Fruit fly (Drosophila melanogaster) whole organism, embryonic: ENCODE results near the gene CG43338.

ENCODE experiments used
- Atf6 ChIP-seq: fragments of 200-800 bp; sonication (Bioruptor generic); IDR thresholded peaks from 2 replicates; pipeline ENCODE4 v1.3.6; 2022; ENCODE audit warnings: missing biosample characterization, missing genetic modification characterization
- CG11456 ChIP-seq: fragments of 200-800 bp; sonication (Bioruptor generic); IDR thresholded peaks from 3 replicates; pipeline ENCODE4 v1.3.6; 2022; ENCODE audit warnings: missing biosample characterization, missing genetic modification characterization
- CG11560 ChIP-seq: fragments of 200-800 bp; sonication (Bioruptor generic); IDR thresholded peaks from 3 replicates; pipeline ENCODE4 v1.3.6; 2022; ENCODE audit warnings: missing biosample characterization, missing genetic modification characterization
- CG11695 ChIP-seq: fragments of 200-800 bp; sonication (Bioruptor generic); IDR thresholded peaks from 3 replicates; pipeline ENCODE4 v1.3.6; 2022; ENCODE audit warnings: missing biosample characterization, missing genetic modification characterization
- CG13424 ChIP-seq: fragments of 200-800 bp; sonication (Bioruptor generic); optimal IDR thresholded peaks from 2 replicates; lab custom pipeline; 2019; ENCODE audit warnings: missing biosample characterization, mild to moderate bottlenecking, missing genetic modification characterization, moderate library complexity
- CG14441 ChIP-seq: fragments of 200-800 bp; sonication (Bioruptor generic); IDR thresholded peaks from 2 replicates; pipeline ENCODE4 v1.3.6; 2022; ENCODE audit warnings: missing biosample characterization, missing genetic modification characterization
- CG16779 ChIP-seq: fragments of 200-800 bp; sonication (Bioruptor generic); IDR thresholded peaks from 2 replicates; pipeline ENCODE4 v1.3.6; 2022; ENCODE audit warnings: missing biosample characterization, missing genetic modification characterization
- CG16813 ChIP-seq: fragments of 200-800 bp; sonication (Bioruptor generic); IDR thresholded peaks from 3 replicates; pipeline ENCODE4 v1.3.6; 2022; ENCODE audit warnings: missing biosample characterization, missing genetic modification characterization; ENCODE audit not compliant: partially characterized antibody
- CG17802 ChIP-seq: fragments of 200-800 bp; sonication (Bioruptor generic); optimal IDR thresholded peaks from 2 replicates; lab custom pipeline; 2018; ENCODE audit warnings: missing biosample characterization, mild to moderate bottlenecking, missing genetic modification characterization, moderate library complexity
- CG30403 ChIP-seq: fragments of 200-800 bp; sonication (Bioruptor generic); optimal IDR thresholded peaks from 3 replicates; lab custom pipeline; 2016; ENCODE audit warnings: missing biosample characterization, missing genetic modification characterization
- CG30431 ChIP-seq: fragments of 200-800 bp; sonication (Bioruptor generic); optimal IDR thresholded peaks from 2 replicates; lab custom pipeline; 2017; ENCODE audit warnings: missing biosample characterization, missing genetic modification characterization
- CG31441 ChIP-seq: fragments of 200-800 bp; sonication (Bioruptor generic); IDR thresholded peaks from 2 replicates; pipeline ENCODE4 v1.3.6; 2022; ENCODE audit warnings: missing biosample characterization, missing genetic modification characterization
- CG3995 ChIP-seq: fragments of 200-800 bp; sonication (Bioruptor generic); optimal IDR thresholded peaks from 3 replicates; lab custom pipeline; 2016; ENCODE audit warnings: missing biosample characterization, missing genetic modification characterization
- CG4282 ChIP-seq: fragments of 200-800 bp; sonication (Bioruptor generic); optimal IDR thresholded peaks from 2 replicates; lab custom pipeline; 2016; ENCODE audit warnings: missing biosample characterization, missing genetic modification characterization
- CG4360 ChIP-seq: fragments of 200-800 bp; sonication (Bioruptor generic); IDR thresholded peaks from 2 replicates; pipeline ENCODE4 v1.3.6; 2022; ENCODE audit warnings: missing biosample characterization, missing genetic modification characterization
- CG4617 ChIP-seq: fragments of 200-800 bp; sonication (Bioruptor generic); optimal IDR thresholded peaks from 3 replicates; lab custom pipeline; 2016; ENCODE audit warnings: missing biosample characterization, missing genetic modification characterization, borderline replicate concordance
- CG6654 ChIP-seq: fragments of 200-800 bp; sonication (Bioruptor generic); optimal IDR thresholded peaks from 2 replicates; lab custom pipeline; 2017; ENCODE audit warnings: missing biosample characterization, mild to moderate bottlenecking, missing genetic modification characterization
- CG7357 ChIP-seq: fragments of 200-800 bp; sonication (Bioruptor generic); IDR thresholded peaks from 3 replicates; pipeline ENCODE4 v1.3.6; 2022; ENCODE audit warnings: missing biosample characterization, missing genetic modification characterization
- CG7839 ChIP-seq: fragments of 200-800 bp; sonication (Bioruptor generic); optimal IDR thresholded peaks from 3 replicates; lab custom pipeline; 2018; ENCODE audit warnings: missing biosample characterization, mild to moderate bottlenecking, missing genetic modification characterization, moderate library complexity
- CG8944 ChIP-seq: fragments of 200-800 bp; sonication (Bioruptor generic); optimal IDR thresholded peaks from 3 replicates; lab custom pipeline; 2016; ENCODE audit warnings: missing biosample characterization, missing genetic modification characterization
- CG9215 ChIP-seq: fragments of 200-800 bp; sonication (Bioruptor generic); IDR thresholded peaks from 2 replicates; pipeline ENCODE4 v1.3.6; 2022; ENCODE audit warnings: missing biosample characterization, missing genetic modification characterization
- CG9932 ChIP-seq: fragments of 200-800 bp; sonication (Bioruptor generic); IDR thresholded peaks from 2 replicates; pipeline ENCODE4 v1.3.6; 2022; ENCODE audit warnings: missing biosample characterization, missing genetic modification characterization
- CoRest ChIP-seq: fragments of 200-800 bp; sonication (Bioruptor generic); optimal IDR thresholded peaks from 3 replicates; lab custom pipeline; 2018; ENCODE audit warnings: missing biosample characterization, mild to moderate bottlenecking, missing genetic modification characterization, moderate library complexity
- Dfd ChIP-seq, 2 experiments: fragments of >200 bp; optimal IDR thresholded peaks; 2 replicates each; lab custom pipeline; 2017; ENCODE audit warnings: missing biosample characterization in 2 of 2, missing genetic modification characterization in 2 of 2
- Dip3 ChIP-seq: fragments of 200-800 bp; sonication (Bioruptor generic); optimal IDR thresholded peaks from 3 replicates; lab custom pipeline; 2016; ENCODE audit warnings: missing biosample characterization, missing genetic modification characterization
- Dref ChIP-seq: fragments of 200-800 bp; sonication (Bioruptor generic); IDR thresholded peaks from 2 replicates; pipeline ENCODE4 v1.3.6; 2022; ENCODE audit warnings: missing biosample characterization, missing genetic modification characterization
- Drgx ChIP-seq: fragments of 200-800 bp; sonication (Bioruptor generic); IDR thresholded peaks from 2 replicates; pipeline ENCODE4 v1.3.6; 2022; ENCODE audit warnings: missing biosample characterization, missing genetic modification characterization
- E2f1 ChIP-seq: fragments of 200-800 bp; sonication (Bioruptor generic); IDR thresholded peaks from 2 replicates; pipeline ENCODE4 v1.3.6; 2022; ENCODE audit warnings: missing biosample characterization, missing genetic modification characterization
- Fer1 ChIP-seq: fragments of 200-800 bp; sonication (Bioruptor generic); optimal IDR thresholded peaks from 2 replicates; lab custom pipeline; 2017; ENCODE audit warnings: missing biosample characterization, mild to moderate bottlenecking, missing genetic modification characterization
- Hey ChIP-seq: fragments of 200-800 bp; sonication (Bioruptor generic); optimal IDR thresholded peaks from 3 replicates; lab custom pipeline; 2018; ENCODE audit warnings: missing biosample characterization, mild to moderate bottlenecking, missing genetic modification characterization
- Hsf ChIP-seq: fragments of 200-800 bp; sonication (Bioruptor generic); optimal IDR thresholded peaks from 3 replicates; lab custom pipeline; 2016; ENCODE audit warnings: missing biosample characterization, missing genetic modification characterization
- MTF-1 ChIP-seq: fragments of 200-800 bp; sonication (Bioruptor generic); optimal IDR thresholded peaks from 2 replicates; lab custom pipeline; 2018; ENCODE audit warnings: missing biosample characterization, mild to moderate bottlenecking, missing genetic modification characterization, borderline replicate concordance
- NfI ChIP-seq: fragments of 200-800 bp; sonication (Bioruptor generic); optimal IDR thresholded peaks from 3 replicates; lab custom pipeline; 2018; ENCODE audit warnings: missing biosample characterization, mild to moderate bottlenecking, missing genetic modification characterization, moderate library complexity
- PHDP ChIP-seq: fragments of 200-800 bp; sonication (Bioruptor generic); optimal IDR thresholded peaks from 3 replicates; lab custom pipeline; 2018; ENCODE audit warnings: missing biosample characterization, mild to moderate bottlenecking, missing genetic modification characterization, moderate library complexity
- Ptx1 ChIP-seq: fragments of 200-800 bp; sonication (Bioruptor generic); IDR thresholded peaks from 2 replicates; pipeline ENCODE4 v1.3.6; 2022; ENCODE audit warnings: missing biosample characterization, missing genetic modification characterization
- Sry-β ChIP-seq: fragments of 200-800 bp; sonication (Bioruptor generic); optimal IDR thresholded peaks from 2 replicates; lab custom pipeline; 2018; ENCODE audit warnings: missing biosample characterization, mild to moderate bottlenecking, missing genetic modification characterization, moderate library complexity
- Xbp1 ChIP-seq: fragments of 200-800 bp; sonication (Bioruptor generic); optimal IDR thresholded peaks from 3 replicates; lab custom pipeline; 2016; ENCODE audit warnings: missing biosample characterization, mild to moderate bottlenecking, missing genetic modification characterization
- ac ChIP-seq: fragments of 200-800 bp; sonication (Bioruptor generic); optimal IDR thresholded peaks from 3 replicates; lab custom pipeline; 2017; ENCODE audit warnings: missing biosample characterization, mild to moderate bottlenecking, missing genetic modification characterization
- esg ChIP-seq: fragments of 200-800 bp; sonication (Bioruptor generic); conservative IDR thresholded peaks from 2 replicates; pipeline ENCODE4 v1.3.6; 2022; ENCODE audit warnings: missing biosample characterization, missing genetic modification characterization
- fd102C ChIP-seq: fragments of 200-800 bp; sonication (Bioruptor generic); optimal IDR thresholded peaks from 2 replicates; lab custom pipeline; 2018; ENCODE audit warnings: missing biosample characterization, mild to moderate bottlenecking, missing genetic modification characterization, moderate library complexity
- fd96Cb ChIP-seq: fragments of 200-800 bp; sonication (Bioruptor generic); optimal IDR thresholded peaks from 2 replicates; lab custom pipeline; 2018; ENCODE audit warnings: missing biosample characterization, mild to moderate bottlenecking, missing genetic modification characterization, moderate library complexity
- grau ChIP-seq: fragments of 200-800 bp; optimal IDR thresholded peaks from 3 replicates; lab custom pipeline; 2019; ENCODE audit warnings: missing biosample characterization, mild to moderate bottlenecking, missing genetic modification characterization, moderate library complexity
- h ChIP-seq: fragments of >200 bp; optimal IDR thresholded peaks from 2 replicates; lab custom pipeline; 2017
- mam ChIP-seq: fragments of 200-800 bp; sonication (Bioruptor generic); optimal IDR thresholded peaks from 3 replicates; lab custom pipeline; 2016; ENCODE audit warnings: missing biosample characterization, missing genetic modification characterization
- nmo ChIP-seq: fragments of 200-800 bp; sonication (Bioruptor generic); optimal IDR thresholded peaks from 2 replicates; lab custom pipeline; 2018; ENCODE audit warnings: missing biosample characterization, mild to moderate bottlenecking, missing genetic modification characterization, moderate library complexity
- oc ChIP-seq: fragments of 200-800 bp; sonication (Bioruptor generic); optimal IDR thresholded peaks from 2 replicates; lab custom pipeline; 2018; ENCODE audit warnings: missing biosample characterization, mild to moderate bottlenecking, missing genetic modification characterization, moderate library complexity
- peb ChIP-seq: fragments of 200-800 bp; sonication (Bioruptor generic); IDR thresholded peaks from 2 replicates; pipeline ENCODE4 v1.3.6; 2022; ENCODE audit warnings: missing biosample characterization, missing genetic modification characterization
- phol ChIP-seq: fragments of 200-800 bp; sonication (Bioruptor generic); optimal IDR thresholded peaks from 3 replicates; lab custom pipeline; 2018; ENCODE audit warnings: missing biosample characterization, mild to moderate bottlenecking, missing genetic modification characterization, moderate library complexity
- tgo ChIP-seq: fragments of 200-800 bp; sonication (Bioruptor generic); IDR thresholded peaks from 3 replicates; pipeline ENCODE4 v1.3.6; 2022; ENCODE audit warnings: missing biosample characterization, missing genetic modification characterization
- vfl ChIP-seq: fragments of 200-800 bp; sonication (Bioruptor generic); optimal IDR thresholded peaks from 2 replicates; lab custom pipeline; 2016; ENCODE audit warnings: missing biosample characterization, missing genetic modification characterization

The CG43338 gene

DNA sequence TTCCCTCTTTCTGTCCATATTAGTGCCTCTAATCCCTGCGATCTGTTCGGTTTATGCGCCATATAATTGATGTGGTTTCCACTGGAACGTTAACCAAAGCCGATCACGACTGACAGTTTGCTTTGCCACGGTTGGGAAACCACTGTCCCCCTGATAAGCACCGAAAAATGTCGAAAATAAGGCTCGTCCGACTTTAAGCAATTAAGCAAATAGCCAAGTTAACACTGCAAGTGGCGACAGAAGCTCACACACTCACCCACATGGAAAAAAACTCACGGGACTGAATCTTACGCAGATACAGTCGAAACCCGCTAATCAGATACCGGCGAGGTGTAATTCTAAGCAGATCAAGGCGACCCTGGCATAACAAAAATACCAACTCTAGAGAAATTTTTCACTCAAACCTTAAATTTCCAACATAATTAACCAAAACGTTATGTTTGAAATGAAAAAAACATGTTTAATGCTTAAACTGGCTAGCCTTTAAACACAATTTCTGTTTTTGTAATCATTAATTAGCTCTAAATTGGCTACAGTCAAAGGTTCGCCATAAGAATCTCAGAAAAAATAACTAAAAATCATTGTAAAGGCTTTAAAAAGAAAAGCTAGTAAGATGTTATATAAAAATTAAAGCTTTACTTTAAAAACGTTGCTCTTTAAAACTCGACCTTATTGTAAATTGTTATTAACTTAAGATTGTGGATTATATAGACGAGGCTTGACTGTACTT lies 7.0 kb upstream of the CG43338 start (continued):
- no peak for TF ChIP-seq CG3995
- TF ChIP-seq ac: no peak
- peak; percentile 43; the same call in 1 of the 2 replicates for TF ChIP-seq Ptx1 (GFP tag; lab: Robert Waterston, UW)
- no peak for TF ChIP-seq peb
- no peak; the same call in 1 of the 2 replicates for TF ChIP-seq Drgx (GFP tag; lab: Robert Waterston, UW)
- peak; percentile 38 for TF ChIP-seq CG30403 (GFP tag; lab: Kevin White, UChicago)
- TF ChIP-seq CG7839 (tag; lab: Kevin White, UChicago): no peak
- TF ChIP-seq esg (GFP tag; lab: Robert Waterston, UW): no peak
- TF ChIP-seq fd96Cb: no peak
- peak; percentile 12 for TF ChIP-seq nmo (GFP tag; lab: Kevin White, UChicago)
- TF ChIP-seq CG9932: 0 out of 2 replicates have a peak, but pooled peaks have one; percentile 23
- TF ChIP-seq CG4282 (GFP tag; lab: Kevin White, UChicago): no peak
- TF ChIP-seq CG30431 (GFP tag; lab: Kevin White, UChicago): no peak
- no peak for TF ChIP-seq h (lab: Kevin White, UChicago)
- TF ChIP-seq tgo (GFP tag; lab: Robert Waterston, UW): no peak
- TF ChIP-seq mam (GFP tag; lab: Kevin White, UChicago): peak; percentile 28
- peak; percentile 2 for TF ChIP-seq Hsf (GFP tag; lab: Kevin White, UChicago)
- TF ChIP-seq Dfd (GFP tag; optimal IDR thresholded peaks at IDR 0.05; lab: Kevin White, UChicago): no peak
- TF ChIP-seq Fer1 (GFP tag; lab: Kevin White, UChicago): peak; percentile 42
- peak; percentile 17 for TF ChIP-seq Xbp1 (GFP tag; lab: Kevin White, UChicago)
- no peak for TF ChIP-seq CG7357 (GFP tag; lab: Robert Waterston, UW)
- no peak for TF ChIP-seq Dip3 (GFP tag; lab: Kevin White, UChicago)
- TF ChIP-seq CG4360 (GFP tag; lab: Robert Waterston, UW): no peak
- TF ChIP-seq oc (tag; lab: Kevin White, UChicago): no peak
- no peak for TF ChIP-seq E2f1 (GFP tag; lab: Robert Waterston, UW)
- TF ChIP-seq CG13424 (tag; lab: Kevin White, UChicago): peak; percentile 43
- peak; percentile 33 for TF ChIP-seq NfI
- TF ChIP-seq grau (tag; lab: Kevin White, UChicago): peak; percentile 86
- 0 out of 3 replicates have a peak, but pooled peaks have one; percentile 18 for TF ChIP-seq CG11695 (GFP tag; lab: Robert Waterston, UW)
- TF ChIP-seq CG9215 (GFP tag; lab: Robert Waterston, UW): peak; percentile 7; the same call in 1 of the 2 replicates
- TF ChIP-seq Atf6 (GFP tag; lab: Robert Waterston, UW): no peak
- TF ChIP-seq vfl: no peak
- TF ChIP-seq CG4617 (GFP tag; lab: Kevin White, UChicago): no peak
- TF ChIP-seq CG14441 (GFP tag; lab: Robert Waterston, UW): 0 out of 2 replicates have a peak, but pooled peaks have one; percentile 10
- peak; percentile 13 for TF ChIP-seq phol (tag; lab: Kevin White, UChicago)
- no peak for TF ChIP-seq CG16779
- TF ChIP-seq Sry-β (GFP tag; lab: Kevin White, UChicago): no peak
- no peak for TF ChIP-seq CG16813 (GFP tag; lab: Robert Waterston, UW)
- no peak for TF ChIP-seq CG17802 (tag; lab: Kevin White, UChicago)
- no peak for TF ChIP-seq CG31441 (GFP tag; lab: Robert Waterston, UW)
- TF ChIP-seq CG11560 (tag; lab: Robert Waterston, UW): no peak
- TF ChIP-seq CG8944 (GFP tag; lab: Kevin White, UChicago): no peak
- TF ChIP-seq Dref: no peak
- TF ChIP-seq MTF-1 (GFP tag; lab: Kevin White, UChicago): no peak
- TF ChIP-seq Hey: no peak
- TF ChIP-seq CoRest (tag; lab: Kevin White, UChicago): peak; percentile 49
- TF ChIP-seq PHDP: no peak
- TF ChIP-seq CG6654: peak; percentile 4
- 0 out of 3 replicates have a peak, but pooled peaks have one; percentile 38 for TF ChIP-seq CG11456 (GFP tag; lab: Robert Waterston, UW)
- TF ChIP-seq fd102C: no peak
